Worm (Caenorhabditis elegans) whole organism, mixed stage, embryonic: ENCODE measurements around the gene abi-1.
A peak's percentile ranks its signal among the peaks of the same experiment; 100 is the strongest.

Experiments used
- M03D4.4 ChIP-seq: sonication (generic microtip); optimal IDR thresholded peaks from 2 replicates; lab custom pipeline; 2017; ENCODE audit warnings: mild to moderate bottlenecking, missing genetic modification characterization, missing compliant biosample characterization
- bed-3 ChIP-seq: fragments of 200-800 bp; sonication (Bioruptor generic); optimal IDR thresholded peaks from 3 replicates; lab custom pipeline; 2018; ENCODE audit warnings: mild to moderate bottlenecking, missing genetic modification characterization, moderate library complexity, missing compliant biosample characterization
- blmp-1 ChIP-seq: fragments of 150-350 bp; optimal IDR thresholded peaks from 2 replicates; lab custom pipeline; 2014; ENCODE audit warnings: missing biosample characterization, missing genetic modification characterization
- ceh-39 ChIP-seq: fragments of 150-350 bp; optimal IDR thresholded peaks from 2 replicates; lab custom pipeline; 2014; ENCODE audit warnings: missing biosample characterization, missing genetic modification characterization
- ceh-83 ChIP-seq: fragments of 200-800 bp; sonication (Bioruptor generic); optimal IDR thresholded peaks from 2 replicates; lab custom pipeline; 2018; ENCODE audit warnings: mild to moderate bottlenecking, missing genetic modification characterization, missing compliant biosample characterization
- ces-1 ChIP-seq: fragments of 150-350 bp; optimal IDR thresholded peaks from 2 replicates; lab custom pipeline; 2014; ENCODE audit warnings: missing biosample characterization, missing genetic modification reagents, missing genetic modification characterization
- cnd-1 ChIP-seq: fragments of 200-800 bp; sonication (Bioruptor generic); optimal IDR thresholded peaks from 2 replicates; lab custom pipeline; 2018; ENCODE audit warnings: mild to moderate bottlenecking, missing genetic modification characterization, missing compliant biosample characterization
- flh-1 ChIP-seq: fragments of 200-800 bp; sonication (Bioruptor generic); optimal IDR thresholded peaks from 2 replicates; lab custom pipeline; 2018; ENCODE audit warnings: mild to moderate bottlenecking, missing genetic modification characterization, moderate library complexity, missing compliant biosample characterization
- hlh-1 ChIP-seq: fragments of 150-350 bp; optimal IDR thresholded peaks from 2 replicates; lab custom pipeline; 2014; ENCODE audit warnings: missing biosample characterization, missing genetic modification reagents, missing genetic modification characterization
- lin-32 ChIP-seq: fragments of 200-800 bp; sonication (Bioruptor generic); optimal IDR thresholded peaks from 2 replicates; lab custom pipeline; 2018; ENCODE audit warnings: mild to moderate bottlenecking, missing genetic modification characterization, missing compliant biosample characterization
- lsy-2 ChIP-seq: fragments of 150-350 bp; optimal IDR thresholded peaks from 2 replicates; lab custom pipeline; 2014; ENCODE audit warnings: missing biosample characterization, missing genetic modification characterization
- mab-5 ChIP-seq: fragments of 150-350 bp; optimal IDR thresholded peaks from 2 replicates; lab custom pipeline; 2014; ENCODE audit warnings: missing biosample characterization, missing genetic modification characterization
- mep-1 ChIP-seq: fragments of 150-350 bp; optimal IDR thresholded peaks from 2 replicates; lab custom pipeline; 2017; ENCODE audit warnings: missing biosample characterization, missing genetic modification reagents, missing genetic modification characterization, inconsistent platforms
- mls-2 ChIP-seq: sonication (generic microtip); optimal IDR thresholded peaks from 2 replicates; lab custom pipeline; 2016; ENCODE audit warnings: mild to moderate bottlenecking, missing genetic modification characterization, moderate library complexity, missing compliant biosample characterization
- nhr-12 ChIP-seq: fragments of 150-350 bp; optimal IDR thresholded peaks from 2 replicates; lab custom pipeline; 2014; ENCODE audit warnings: missing biosample characterization, missing genetic modification characterization
- nhr-2 ChIP-seq: fragments of 150-350 bp; optimal IDR thresholded peaks from 2 replicates; lab custom pipeline; 2014; ENCODE audit warnings: missing biosample characterization, missing genetic modification characterization
- nhr-237 ChIP-seq: fragments of 150-350 bp; optimal IDR thresholded peaks from 2 replicates; lab custom pipeline; 2014; ENCODE audit warnings: missing biosample characterization, missing genetic modification characterization
- nhr-28 ChIP-seq: fragments of 150-350 bp; optimal IDR thresholded peaks from 2 replicates; lab custom pipeline; 2014; ENCODE audit warnings: missing biosample characterization, missing genetic modification characterization
- nhr-76 ChIP-seq: sonication (generic microtip); optimal IDR thresholded peaks from 2 replicates; lab custom pipeline; 2017; ENCODE audit warnings: missing biosample characterization, missing genetic modification characterization
- pha-4 ChIP-seq: fragments of 150-350 bp; optimal IDR thresholded peaks from 2 replicates; lab custom pipeline; 2018; ENCODE audit warnings: missing biosample characterization, missing genetic modification reagents, missing genetic modification characterization
- snpc-4 ChIP-seq: fragments of 150-350 bp; optimal IDR thresholded peaks from 2 replicates; lab custom pipeline; 2014; ENCODE audit warnings: missing biosample characterization, missing genetic modification characterization
- sptf-1 ChIP-seq: sonication (generic microtip); optimal IDR thresholded peaks from 2 replicates; lab custom pipeline; 2017; ENCODE audit warnings: mild to moderate bottlenecking, missing genetic modification characterization, moderate library complexity, missing compliant biosample characterization
- tbx-8 ChIP-seq: fragments of 200-800 bp; sonication (Bioruptor generic); optimal IDR thresholded peaks from 2 replicates; lab custom pipeline; 2018; ENCODE audit warnings: mild to moderate bottlenecking, missing genetic modification characterization, moderate library complexity, missing compliant biosample characterization
- unc-120 ChIP-seq: sonication (generic microtip); optimal IDR thresholded peaks from 2 replicates; lab custom pipeline; 2017; ENCODE audit warnings: missing genetic modification characterization, missing compliant biosample characterization; ENCODE audit not compliant: poor library complexity, severe bottlenecking
- unc-39 ChIP-seq: fragments of 150-350 bp; optimal IDR thresholded peaks from 2 replicates; lab custom pipeline; 2014; ENCODE audit warnings: missing biosample characterization, missing genetic modification characterization
- unc-62 ChIP-seq: fragments of 150-350 bp; optimal IDR thresholded peaks from 2 replicates; lab custom pipeline; 2014; ENCODE audit warnings: missing biosample characterization, missing genetic modification reagents, missing genetic modification characterization
- zip-8 ChIP-seq: fragments of 150-350 bp; optimal IDR thresholded peaks from 2 replicates; lab custom pipeline; 2014; ENCODE audit warnings: missing biosample characterization, missing genetic modification characterization
- ztf-11 ChIP-seq: fragments of 150-350 bp; optimal IDR thresholded peaks from 2 replicates; lab custom pipeline; 2014; ENCODE audit warnings: missing biosample characterization, missing genetic modification characterization

The abi-1 gene

DNA sequence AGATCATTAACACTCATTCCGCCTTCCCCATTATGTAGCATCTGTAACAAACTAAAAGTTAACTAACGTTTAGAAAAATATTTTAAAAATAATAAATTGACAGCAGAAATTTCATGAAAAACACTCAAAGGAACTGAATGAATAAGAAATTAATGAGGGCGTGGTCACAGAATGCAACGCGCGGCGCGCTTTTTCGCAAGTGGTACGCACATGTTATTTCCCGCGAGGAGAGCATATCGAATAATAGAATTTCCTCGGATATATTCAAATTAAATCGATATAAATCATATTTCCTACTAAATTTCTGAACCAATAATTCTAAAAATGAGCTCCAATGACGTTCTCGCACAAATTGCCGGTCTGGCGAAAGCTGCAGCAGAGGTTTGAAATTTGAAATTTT lies at the start of gene abi-1, which contains the start of gene arle-14:
TSS of gene abi-1 (minus strand) at position 51 of the 400 bp plus-strand sequence.
TSS of gene arle-14 (plus strand) at position 217 of the 400 bp plus-strand sequence.
- TF ChIP-seq sptf-1 (peak; percentile 19), snpc-4 (tag; lab: Kevin White, UChicago) (no peak), mep-1 (tag; lab: Kevin White, UChicago) (peak; percentile 31), ces-1 (GFP tag; lab: Kevin White, UChicago) (peak; percentile 76), lsy-2 (tag; lab: Kevin White, UChicago) (peak; percentile 10)

DNA sequence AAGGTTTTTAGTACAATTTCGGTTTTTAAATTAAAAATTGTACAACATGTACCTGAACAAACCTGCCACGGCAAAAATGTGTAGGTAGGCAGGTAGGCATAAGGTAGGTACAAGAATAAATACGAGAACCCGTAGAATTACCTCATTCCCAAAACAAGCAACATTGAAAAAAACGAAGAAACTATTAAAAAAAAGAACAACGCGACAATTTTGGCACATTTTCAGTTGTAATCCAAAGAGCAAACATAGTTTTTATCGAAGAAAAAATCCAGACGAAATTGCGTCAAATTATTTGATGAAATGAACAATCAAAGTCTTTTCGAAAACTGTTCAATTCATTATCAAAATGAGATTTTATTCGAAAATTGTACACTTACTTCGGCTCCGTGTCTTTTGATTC lies 48.1 kb upstream of the abi-1 start, which contains the start of gene B0244.16:
TSS of gene B0244.16 (plus strand) at position 301 of the 400 bp plus-strand sequence.
- TF ChIP-seq unc-62 (GFP tag; lab: Kevin White, UChicago) (no peak), tbx-8 (no peak), sptf-1 (no peak), nhr-28 (tag; lab: Kevin White, UChicago) (no peak), nhr-76 (tag; lab: Kevin White, UChicago) (no peak), nhr-2 (tag; lab: Kevin White, UChicago) (no peak), lsy-2 (tag; lab: Kevin White, UChicago) (no peak), mls-2 (no peak), flh-1 (GFP tag; lab: Kevin White, UChicago) (no peak), unc-39 (no peak)

DNA sequence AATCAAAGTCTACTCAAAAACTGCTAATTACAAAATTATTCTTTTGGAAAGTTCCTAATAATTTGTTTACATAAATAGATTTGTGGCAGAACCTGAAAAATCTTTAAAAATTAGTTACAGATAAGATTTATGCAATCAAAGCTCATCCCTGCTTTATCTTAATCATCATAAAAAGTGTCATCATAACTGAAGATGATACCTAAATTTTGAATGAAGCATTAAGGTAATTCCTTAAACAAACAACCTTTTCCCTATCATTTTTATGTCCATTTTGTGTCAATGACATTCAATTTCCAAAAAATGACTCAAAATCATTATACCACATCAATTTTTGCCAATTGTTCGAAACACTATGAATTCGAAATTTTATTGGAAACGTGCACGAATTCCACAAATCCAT lies 45.2 kb upstream of the abi-1 start, which contains the start of gene B0244.6:
TSS of gene B0244.6 (plus strand) at position 301 of the 400 bp plus-strand sequence.
- TF ChIP-seq ztf-11 (tag; lab: Kevin White, UChicago) (no peak), M03D4.4 (tag; lab: Kevin White, UChicago) (no peak), zip-8 (no peak), lin-32 (no peak), bed-3 (no peak), ces-1 (GFP tag; lab: Kevin White, UChicago) (no peak)

DNA sequence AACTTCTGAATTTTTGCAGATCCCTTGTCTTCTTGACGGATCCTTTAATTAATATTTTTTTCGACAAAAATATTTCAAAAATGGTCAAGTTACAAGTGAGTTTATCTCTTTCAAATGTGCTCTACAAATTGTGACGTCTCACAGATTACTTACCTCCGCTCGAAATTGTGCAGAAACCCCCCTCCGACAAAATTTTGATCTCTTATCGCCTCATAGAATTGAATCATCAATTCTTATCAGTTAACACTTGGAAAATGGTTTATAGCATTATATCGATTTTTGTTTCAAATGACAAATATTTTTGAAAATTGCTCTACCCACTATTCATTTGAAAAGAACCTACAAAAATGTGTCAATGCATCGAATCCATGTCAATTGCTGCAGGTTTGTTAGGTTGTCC lies 42.4 kb upstream of the abi-1 start, which contains the start of gene B0244.10:
TSS of gene B0244.10 (plus strand) at position 254 of the 400 bp plus-strand sequence.
- no peak for TF ChIP-seq nhr-12 (tag; lab: Kevin White, UChicago)
- no peak for TF ChIP-seq flh-1 (GFP tag; lab: Kevin White, UChicago)
- TF ChIP-seq tbx-8, result no peak
- no peak for TF ChIP-seq cnd-1 (tag; lab: Kevin White, UChicago)
- TF ChIP-seq snpc-4 (tag; lab: Kevin White, UChicago), result no peak
- TF ChIP-seq M03D4.4 (tag; lab: Kevin White, UChicago), result no peak
- no peak for TF ChIP-seq nhr-76 (tag; lab: Kevin White, UChicago)
- no peak for TF ChIP-seq sptf-1
- no peak for TF ChIP-seq mab-5 (tag; lab: Kevin White, UChicago)
- TF ChIP-seq ces-1 (GFP tag; lab: Kevin White, UChicago), result no peak
- TF ChIP-seq nhr-237 (tag; lab: Kevin White, UChicago), result no peak

DNA sequence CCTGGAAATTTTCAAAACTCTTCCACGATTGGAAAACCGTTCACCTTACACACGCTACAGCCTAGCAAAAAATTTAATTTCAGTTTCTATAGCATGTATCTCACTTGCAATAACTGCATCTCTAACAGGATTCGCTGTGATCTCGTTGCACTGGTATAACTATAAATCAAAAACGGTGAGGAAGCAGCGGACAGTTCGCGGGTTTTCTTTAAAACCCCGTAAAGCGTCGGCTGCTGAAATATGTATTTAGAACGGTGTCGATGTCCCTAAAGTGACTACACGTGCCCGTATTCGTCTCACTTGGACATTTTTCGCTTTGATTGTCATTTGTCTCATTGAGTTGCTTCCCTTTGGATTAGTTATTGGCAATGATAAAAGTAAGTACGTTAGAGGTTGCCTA lies 41.8 kb upstream of the abi-1 start:
- no peak for TF ChIP-seq unc-39
- no peak for TF ChIP-seq pha-4 (tag; lab: Kevin White, UChicago)
- TF ChIP-seq blmp-1 (tag; lab: Kevin White, UChicago), result no peak
- TF ChIP-seq mep-1 (tag; lab: Kevin White, UChicago), result no peak
- no peak for TF ChIP-seq mab-5 (tag; lab: Kevin White, UChicago)
- TF ChIP-seq lsy-2 (tag; lab: Kevin White, UChicago), result no peak

DNA sequence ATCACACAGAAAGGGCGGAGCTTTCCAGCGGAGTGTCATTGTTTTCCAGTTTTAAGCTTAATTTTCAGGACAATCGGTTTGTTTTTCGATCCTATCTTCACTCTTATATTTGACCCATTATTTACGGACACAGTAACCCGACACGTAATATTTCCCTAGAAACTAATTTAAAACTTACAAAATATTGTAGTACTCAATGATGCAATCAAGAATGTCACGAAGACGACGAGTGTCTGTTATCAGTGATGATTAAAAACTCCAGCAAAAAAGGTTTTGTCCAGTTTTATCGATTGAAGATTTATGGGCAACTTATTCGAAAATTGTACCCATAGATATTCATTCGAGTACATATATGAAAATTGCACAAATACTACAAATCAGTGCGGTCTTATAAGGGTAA lies 40.4 kb upstream of the abi-1 start, which contains the start of gene B0244.17:
TSS of gene B0244.17 (plus strand) at position 301 of the 400 bp plus-strand sequence.
- no peak for TF ChIP-seq blmp-1 (tag; lab: Kevin White, UChicago)
- no peak for TF ChIP-seq pha-4 (tag; lab: Kevin White, UChicago)
- TF ChIP-seq ceh-39 (tag; lab: Kevin White, UChicago), result no peak
- no peak for TF ChIP-seq nhr-28 (tag; lab: Kevin White, UChicago)
- no peak for TF ChIP-seq bed-3
- TF ChIP-seq ceh-83 (GFP tag; lab: Kevin White, UChicago), result no peak
- TF ChIP-seq hlh-1 (tag; lab: Kevin White, UChicago), result no peak
- TF ChIP-seq nhr-2 (tag; lab: Kevin White, UChicago), result no peak
- no peak for TF ChIP-seq M03D4.4 (tag; lab: Kevin White, UChicago)
- TF ChIP-seq unc-120 (tag; lab: Kevin White, UChicago), result no peak
- TF ChIP-seq zip-8, result no peak
